Worm (Caenorhabditis elegans) whole organism, early embryonic: ENCODE data around the gene cTel54X.2.

Experiments
- B0310.2 ChIP-seq: sonication (generic microtip); optimal IDR thresholded peaks from 2 replicates; lab custom pipeline; 2016; ENCODE audit warnings: mild to moderate bottlenecking, missing genetic modification characterization, missing compliant biosample characterization
- F13C5.2 ChIP-seq: sonication (generic microtip); optimal IDR thresholded peaks from 2 replicates; lab custom pipeline; 2017; ENCODE audit warnings: mild to moderate bottlenecking, missing genetic modification characterization, inconsistent platforms, missing compliant biosample characterization
- aly-1 ChIP-seq: sonication (generic microtip); optimal IDR thresholded peaks from 2 replicates; lab custom pipeline; 2016; ENCODE audit warnings: missing genetic modification characterization, missing compliant biosample characterization
- ama-1 ChIP-seq: fragments of 150-350 bp; optimal IDR thresholded peaks from 2 replicates; lab custom pipeline; 2014
- ceh-13 ChIP-seq: fragments of 200-800 bp; sonication (Bioruptor generic); optimal IDR thresholded peaks from 2 replicates; lab custom pipeline; 2018; ENCODE audit warnings: mild to moderate bottlenecking, missing genetic modification characterization, missing compliant biosample characterization
- ceh-36 ChIP-seq: sonication (generic microtip); optimal IDR thresholded peaks from 2 replicates; lab custom pipeline; 2016; ENCODE audit warnings: missing genetic modification characterization, inconsistent platforms, missing compliant biosample characterization
- ets-7 ChIP-seq: sonication (generic microtip); optimal IDR thresholded peaks from 2 replicates; lab custom pipeline; 2016; ENCODE audit warnings: missing genotype, missing genetic modification characterization, missing compliant biosample characterization
- flt-1 ChIP-seq: fragments of 200-800 bp; sonication (Bioruptor generic); IDR thresholded peaks from 2 replicates; pipeline ENCODE4 v1.3.6; 2022; ENCODE audit warnings: missing genetic modification characterization, missing compliant biosample characterization
- hmbx-1 ChIP-seq: sonication (generic microtip); optimal IDR thresholded peaks from 2 replicates; lab custom pipeline; 2016; ENCODE audit warnings: mild to moderate bottlenecking, missing genetic modification characterization, missing compliant biosample characterization
- hmg-4 ChIP-seq: fragments of 200-800 bp; sonication (Bioruptor generic); optimal IDR thresholded peaks from 2 replicates; lab custom pipeline; 2018; ENCODE audit warnings: mild to moderate bottlenecking, missing genetic modification characterization, missing compliant biosample characterization
- hnd-1 ChIP-seq: sonication (generic microtip); optimal IDR thresholded peaks from 2 replicates; lab custom pipeline; 2016; ENCODE audit warnings: missing genetic modification characterization, missing compliant biosample characterization
- pes-1 ChIP-seq: fragments of 200-800 bp; sonication (Bioruptor generic); IDR thresholded peaks from 2 replicates; pipeline ENCODE4 v1.3.6; 2022; ENCODE audit warnings: missing genetic modification reagents, missing genetic modification characterization, missing compliant biosample characterization
- scrt-1 ChIP-seq: fragments of 200-800 bp; sonication (Bioruptor generic); IDR thresholded peaks from 2 replicates; pipeline ENCODE4 v1.3.6; 2022; ENCODE audit warnings: missing genetic modification characterization, missing compliant biosample characterization
- sea-1 ChIP-seq: fragments of 200-800 bp; sonication (Bioruptor generic); conservative IDR thresholded peaks from 2 replicates; pipeline ENCODE4 v1.3.6; 2022; ENCODE audit warnings: missing genetic modification characterization, missing compliant biosample characterization
- tbx-11 ChIP-seq: fragments of 200-800 bp; sonication (Bioruptor generic); IDR thresholded peaks from 2 replicates; pipeline ENCODE4 v1.3.6; 2022; ENCODE audit warnings: missing genetic modification characterization, missing compliant biosample characterization
- tbx-37 ChIP-seq: fragments of 200-800 bp; sonication (Bioruptor generic); conservative IDR thresholded peaks from 2 replicates; pipeline ENCODE4 v1.3.6; 2022; ENCODE audit warnings: missing genetic modification reagents, missing genetic modification characterization, missing compliant biosample characterization
- tra-4 ChIP-seq: sonication (generic microtip); optimal IDR thresholded peaks from 2 replicates; lab custom pipeline; 2017; ENCODE audit warnings: missing genetic modification characterization, missing compliant biosample characterization

cTel54X.2 gene

ce11 chrIII:2919-3371 is at the start of gene cTel54X.2, which contains the start of the genes fbxa-6 and npr-30:
Gene cTel54X.2, plus strand, starts transcription at chrIII:3278.
Gene fbxa-6, minus strand, starts transcription at chrIII:3097.
Gene npr-30, plus strand, starts transcription at chrIII:3321.
- TF ChIP-seq B0310.2 (tag; lab: Kevin White, UChicago) (no peak), scrt-1 (GFP tag; lab: Robert Waterston, UW) (no peak), hmg-4 (no peak), ets-7 (no peak), flt-1 (no peak), ceh-36 (tag; lab: Kevin White, UChicago) (no peak), tbx-37 (GFP tag; lab: Robert Waterston, UW) (no peak), tra-4 (tag; lab: Kevin White, UChicago) (no peak), sea-1 (GFP tag; lab: Robert Waterston, UW) (no peak), hnd-1 (tag; lab: Kevin White, UChicago) (no peak), tbx-11 (GFP tag; lab: Robert Waterston, UW) (no peak), ceh-13 (GFP tag; lab: Kevin White, UChicago) (no peak), ama-1 (lab: Kevin White, UChicago) (no peak)

ce11 chrIII:14175-14574 is 11.1 kb downstream of the cTel54X.2 start:
- no peak for TF ChIP-seq scrt-1 (GFP tag; lab: Robert Waterston, UW)
- no peak for TF ChIP-seq tbx-37 (GFP tag; lab: Robert Waterston, UW)
- TF ChIP-seq tra-4 (tag; lab: Kevin White, UChicago), result no peak
- TF ChIP-seq hnd-1 (tag; lab: Kevin White, UChicago), result no peak
- TF ChIP-seq hmg-4, result no peak
- no peak for TF ChIP-seq pes-1 (GFP tag; lab: Robert Waterston, UW)
- no peak for TF ChIP-seq ceh-13 (GFP tag; lab: Kevin White, UChicago)
- no peak for TF ChIP-seq ets-7
- no peak for TF ChIP-seq hmbx-1 (tag; lab: Kevin White, UChicago)
- TF ChIP-seq aly-1 (tag; lab: Kevin White, UChicago), result no peak
- TF ChIP-seq B0310.2 (tag; lab: Kevin White, UChicago), result no peak
- no peak for TF ChIP-seq flt-1
- no peak for TF ChIP-seq tbx-11 (GFP tag; lab: Robert Waterston, UW)
- no peak for TF ChIP-seq F13C5.2 (tag; lab: Kevin White, UChicago)
- no peak for TF ChIP-seq ama-1 (lab: Kevin White, UChicago)

ce11 chrIII:14671-15070 is 11.6 kb downstream of the cTel54X.2 start, which contains the start of gene nhr-80:
Gene nhr-80, minus strand, starts transcription at chrIII:14869.
- TF ChIP-seq ceh-13 (GFP tag; lab: Kevin White, UChicago) (no peak), scrt-1 (GFP tag; lab: Robert Waterston, UW) (no peak), pes-1 (GFP tag; lab: Robert Waterston, UW) (no peak), ets-7 (no peak), hnd-1 (tag; lab: Kevin White, UChicago) (no peak), aly-1 (tag; lab: Kevin White, UChicago) (no peak), ama-1 (lab: Kevin White, UChicago) (no peak), ceh-36 (tag; lab: Kevin White, UChicago) (no peak), tbx-11 (GFP tag; lab: Robert Waterston, UW) (no peak), sea-1 (GFP tag; lab: Robert Waterston, UW) (no peak), tra-4 (tag; lab: Kevin White, UChicago) (no peak), hmbx-1 (tag; lab: Kevin White, UChicago) (no peak), hmg-4 (no peak), F13C5.2 (tag; lab: Kevin White, UChicago) (no peak)

DNA sequence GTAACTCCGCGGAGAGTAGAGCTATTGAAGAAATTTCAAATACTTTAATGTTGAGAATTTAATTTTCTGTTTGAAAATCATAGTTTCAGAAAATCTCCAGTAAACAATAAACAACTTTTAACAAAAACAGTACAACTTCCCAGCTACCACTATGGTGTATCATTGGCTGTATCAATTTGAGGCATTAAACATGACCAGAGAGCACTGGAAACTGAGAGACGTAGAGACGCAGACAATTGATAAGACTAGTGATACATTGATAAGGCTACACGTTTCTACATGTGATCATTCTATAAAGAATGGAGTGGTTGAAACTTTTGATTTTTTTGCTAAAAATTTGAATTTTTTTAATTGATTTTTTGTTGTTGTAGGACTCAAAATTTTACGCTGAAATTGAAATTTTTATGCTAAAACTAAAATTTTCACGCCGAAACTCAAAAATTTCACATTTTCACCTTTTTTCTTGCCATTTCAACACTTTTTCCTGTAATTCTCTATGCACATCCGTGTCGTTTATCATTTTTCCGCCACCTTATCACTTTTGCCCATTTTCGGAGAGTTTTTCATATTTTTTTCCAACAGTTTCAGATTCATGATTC is 12.2 kb downstream of the cTel54X.2 start, which contains the start of gene H10E21.1:
Gene H10E21.1 (plus strand): TSS at position 549 of the 599 bp plus-strand sequence.
- TF ChIP-seq F13C5.2 (tag; lab: Kevin White, UChicago), result no peak
- TF ChIP-seq ceh-13 (GFP tag; lab: Kevin White, UChicago), result no peak
- no peak for TF ChIP-seq aly-1 (tag; lab: Kevin White, UChicago)
- no peak for TF ChIP-seq ama-1 (lab: Kevin White, UChicago)
- no peak for TF ChIP-seq hmg-4
- TF ChIP-seq flt-1, result no peak
- no peak for TF ChIP-seq tra-4 (tag; lab: Kevin White, UChicago)
- no peak for TF ChIP-seq ets-7
- TF ChIP-seq tbx-37 (GFP tag; lab: Robert Waterston, UW), result no peak
- no peak for TF ChIP-seq ceh-36 (tag; lab: Kevin White, UChicago)
- no peak for TF ChIP-seq tbx-11 (GFP tag; lab: Robert Waterston, UW)
- no peak for TF ChIP-seq pes-1 (GFP tag; lab: Robert Waterston, UW)

- no peak for TF ChIP-seq ceh-13 (GFP tag; lab: Kevin White, UChicago)
- TF ChIP-seq hnd-1 (tag; lab: Kevin White, UChicago), result no peak
- no peak for TF ChIP-seq B0310.2 (tag; lab: Kevin White, UChicago)
- TF ChIP-seq hmg-4, result no peak
- no peak for TF ChIP-seq sea-1 (GFP tag; lab: Robert Waterston, UW)
- TF ChIP-seq tbx-11 (GFP tag; lab: Robert Waterston, UW), result no peak
- no peak for TF ChIP-seq ceh-36 (tag; lab: Kevin White, UChicago)
- no peak for TF ChIP-seq flt-1
- TF ChIP-seq tra-4 (tag; lab: Kevin White, UChicago), result no peak
- TF ChIP-seq ama-1 (lab: Kevin White, UChicago), result no peak
- no peak for TF ChIP-seq hmbx-1 (tag; lab: Kevin White, UChicago)
- TF ChIP-seq aly-1 (tag; lab: Kevin White, UChicago), result no peak
- no peak for TF ChIP-seq scrt-1 (GFP tag; lab: Robert Waterston, UW)
- no peak for TF ChIP-seq pes-1 (GFP tag; lab: Robert Waterston, UW)
- TF ChIP-seq tbx-37 (GFP tag; lab: Robert Waterston, UW), result no peak
These were observed 13.7 kb downstream of the cTel54X.2 start for ce11 chrIII:16797-17196.

DNA sequence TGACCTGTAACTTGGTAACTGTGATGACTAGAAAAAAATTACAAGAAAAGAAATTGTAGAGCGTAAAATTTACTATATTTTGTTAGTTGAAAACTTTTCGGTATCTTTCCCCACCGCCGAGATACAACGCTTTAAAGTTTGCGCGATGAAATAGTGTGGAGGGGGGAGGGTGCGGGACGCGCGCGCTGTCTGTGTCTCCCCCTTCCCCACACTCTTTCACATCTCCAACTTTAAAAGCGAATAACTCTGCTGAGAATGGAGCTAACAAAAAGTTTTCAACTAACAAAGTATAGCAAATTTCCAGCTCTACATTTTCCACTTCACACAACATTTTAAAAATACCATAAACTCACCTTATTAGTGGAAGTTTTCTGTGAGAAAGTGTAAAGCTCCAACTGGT is 14.5 kb downstream of the cTel54X.2 start:
- no peak for TF ChIP-seq pes-1 (GFP tag; lab: Robert Waterston, UW)
- TF ChIP-seq tra-4 (tag; lab: Kevin White, UChicago), result no peak
- no peak for TF ChIP-seq ceh-36 (tag; lab: Kevin White, UChicago)
- TF ChIP-seq hnd-1 (tag; lab: Kevin White, UChicago), result no peak
- no peak for TF ChIP-seq sea-1 (GFP tag; lab: Robert Waterston, UW)
- no peak for TF ChIP-seq tbx-37 (GFP tag; lab: Robert Waterston, UW)
- no peak for TF ChIP-seq hmg-4
- TF ChIP-seq ceh-13 (GFP tag; lab: Kevin White, UChicago), result no peak
- no peak for TF ChIP-seq flt-1
- TF ChIP-seq B0310.2 (tag; lab: Kevin White, UChicago), result no peak
- no peak for TF ChIP-seq scrt-1 (GFP tag; lab: Robert Waterston, UW)
- no peak for TF ChIP-seq ama-1 (lab: Kevin White, UChicago)
- no peak for TF ChIP-seq aly-1 (tag; lab: Kevin White, UChicago)
